Worm (Caenorhabditis elegans): ENCODE measurements around the gene sru-23.
"Not testable (repeated sequence)": the region's sequence is repeated elsewhere in the genome, so short reads cannot be mapped to it uniquely, and the experiment has no call there.

Gene sru-23

ce11 chrV:15972484-15972883 is at the start of gene sru-23:
TSS of gene sru-23 (minus strand) at chrV:15972584.
- no peak for TF ChIP-seq unc-62 (GFP tag; optimal IDR thresholded peaks at IDR 0.05)

- no peak for TF ChIP-seq unc-62 (GFP tag; optimal IDR thresholded peaks at IDR 0.05)
Measured at ce11 chrV:16020042-16020441, 47.7 kb upstream of the sru-23 start, which contains the start of gene srx-44. TSS of gene srx-44 (plus strand) at chrV:16020342.

ce11 chrV:16017671-16018070 is 45.3 kb upstream of the sru-23 start, which contains the start of gene srx-43:
TSS of gene srx-43 (plus strand) at chrV:16017971.
- no peak for TF ChIP-seq unc-62 (GFP tag; optimal IDR thresholded peaks at IDR 0.05)

DNA sequence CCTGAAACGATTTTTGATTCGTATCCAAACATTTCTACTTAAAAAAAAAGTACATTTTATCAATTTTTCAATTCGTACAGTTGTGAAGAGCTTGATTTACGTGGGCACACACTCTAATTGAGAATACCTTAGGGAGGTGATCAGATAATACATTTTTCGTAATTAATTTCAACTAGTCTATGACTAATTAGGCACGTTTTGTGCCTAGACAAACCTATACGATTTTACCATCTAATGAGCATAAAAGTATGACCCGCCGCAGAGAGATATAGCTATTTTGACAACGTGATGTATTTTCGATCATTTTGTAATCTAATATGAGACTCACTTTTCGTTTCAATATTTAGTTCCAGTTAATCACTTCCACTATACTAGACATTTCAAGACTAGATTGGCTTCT is 44.6 kb upstream of the sru-23 start:
- no peak for TF ChIP-seq unc-62 (GFP tag; optimal IDR thresholded peaks at IDR 0.05)

DNA sequence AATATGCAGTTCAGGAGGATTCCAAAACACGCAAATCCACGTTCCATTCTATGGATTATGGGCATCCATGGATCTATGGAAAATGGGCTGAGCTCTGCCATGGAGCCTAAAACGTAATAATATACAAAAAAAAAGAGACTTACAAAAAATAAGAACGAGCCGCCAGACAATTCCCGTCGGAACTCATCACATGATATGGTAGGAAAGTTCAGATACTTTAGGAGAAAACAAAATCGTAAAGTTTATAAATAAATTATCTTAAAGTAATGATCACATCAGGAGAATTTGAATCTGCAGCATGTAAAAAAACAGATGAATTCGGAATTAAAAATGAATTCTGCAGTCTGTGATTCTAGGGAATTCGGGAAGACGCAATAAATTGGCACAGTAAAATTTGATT is 43.3 kb upstream of the sru-23 start, which contains the start of gene str-232:
TSS of gene str-232 (minus strand) at position 101 of the 400 bp plus-strand sequence.
- no peak for TF ChIP-seq unc-62 (GFP tag; optimal IDR thresholded peaks at IDR 0.05)

DNA sequence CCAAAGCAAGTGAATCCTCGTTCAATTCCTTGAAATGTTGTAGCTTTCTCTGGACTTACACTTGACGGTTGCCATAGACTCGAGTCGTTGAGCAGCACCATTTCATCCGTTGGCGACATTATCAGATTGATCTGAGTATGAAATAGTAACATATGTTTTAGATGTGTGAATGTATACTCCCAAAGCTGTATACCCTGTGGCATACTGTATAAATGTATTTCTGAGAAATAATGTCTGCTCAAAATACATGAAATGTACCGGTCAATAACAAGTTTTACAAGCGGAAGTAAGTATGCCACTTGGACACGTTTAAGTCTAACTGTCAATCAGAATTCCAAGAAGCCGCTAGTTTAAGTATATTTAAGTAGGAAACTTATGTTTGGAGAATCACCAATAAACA is 37.2 kb upstream of the sru-23 start, which contains the start of gene str-233:
TSS of gene str-233 (minus strand) at position 101 of the 400 bp plus-strand sequence.
- no peak for TF ChIP-seq unc-62 (GFP tag; optimal IDR thresholded peaks at IDR 0.05)

DNA sequence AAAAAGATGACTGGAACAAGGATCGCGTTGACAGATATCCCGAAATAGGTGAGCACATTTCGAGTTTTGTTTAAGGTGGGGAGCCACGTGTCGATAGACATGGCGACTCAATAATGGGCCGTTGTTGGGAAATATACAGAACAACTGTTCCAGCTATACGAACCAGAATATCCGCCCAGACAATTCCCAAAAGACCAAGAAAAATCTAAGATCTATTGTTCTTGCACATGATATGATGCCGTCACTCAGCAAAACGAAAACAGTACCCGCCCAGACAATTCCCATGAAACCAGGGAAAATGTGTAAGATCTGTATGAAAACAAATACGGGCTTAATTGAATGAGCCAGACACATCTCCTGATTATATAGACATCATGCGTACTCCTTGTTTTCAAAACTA is 35.1 kb upstream of the sru-23 start, which contains the start of gene str-231:
TSS of gene str-231 (minus strand) at position 101 of the 400 bp plus-strand sequence.
- no peak for TF ChIP-seq unc-62 (GFP tag; optimal IDR thresholded peaks at IDR 0.05)

DNA sequence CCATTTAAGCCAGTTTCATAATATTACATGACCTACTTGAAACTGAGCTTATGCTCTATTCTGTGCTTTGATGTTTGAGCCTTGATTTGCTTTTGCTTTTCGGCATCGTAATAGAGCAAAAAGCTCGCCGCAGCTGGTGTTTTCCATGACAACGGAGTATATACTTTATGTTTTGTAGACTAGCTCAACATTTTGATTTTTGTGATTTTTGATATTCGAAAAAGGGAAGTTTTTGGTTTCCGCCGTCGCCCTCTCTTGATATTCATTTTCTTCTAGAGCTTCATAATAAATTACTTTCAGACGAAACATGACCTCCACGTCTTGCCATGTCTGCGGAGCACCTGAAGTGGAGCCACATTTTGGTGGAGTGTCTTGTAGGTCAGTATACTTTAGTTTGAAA is 29.9 kb upstream of the sru-23 start, which contains the start of gene nhr-63:
TSS of gene nhr-63 (plus strand) at position 301 of the 400 bp plus-strand sequence.
- no peak for TF ChIP-seq unc-62 (GFP tag; optimal IDR thresholded peaks at IDR 0.05)

DNA sequence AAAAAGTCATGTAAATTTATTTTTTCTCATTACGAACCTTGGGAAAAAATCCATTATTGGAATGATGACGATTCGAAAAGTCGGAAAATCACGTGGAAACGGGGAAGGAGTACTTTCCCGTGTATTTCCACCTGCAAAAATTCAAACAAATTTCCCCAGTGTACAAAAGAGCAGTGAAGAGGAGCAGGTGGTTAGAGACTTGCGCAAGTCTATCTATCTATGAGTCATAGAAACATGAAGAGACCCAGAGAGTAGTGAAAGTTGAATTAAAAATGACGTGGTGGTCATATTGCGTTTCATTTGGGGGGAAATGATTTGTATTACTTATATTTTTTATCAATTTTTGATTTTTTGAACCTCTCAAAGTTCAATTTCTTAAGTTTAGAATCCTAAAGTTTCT is 28.0 kb upstream of the sru-23 start, which contains the start of gene nhr-50:
TSS of gene nhr-50 (minus strand) at position 199 of the 400 bp plus-strand sequence.
- no peak for TF ChIP-seq unc-62 (GFP tag; optimal IDR thresholded peaks at IDR 0.05)

- TF ChIP-seq unc-62 (GFP tag; optimal IDR thresholded peaks at IDR 0.05) = no peak
Measured at ce11 chrV:15996655-15997186, 24.3 kb upstream of the sru-23 start, which contains the start of the genes C06C6.9 and C06C6.8. TSS of gene C06C6.9 (minus strand) at chrV:15996755. TSS of gene C06C6.8 (plus strand) at chrV:15997136.

DNA sequence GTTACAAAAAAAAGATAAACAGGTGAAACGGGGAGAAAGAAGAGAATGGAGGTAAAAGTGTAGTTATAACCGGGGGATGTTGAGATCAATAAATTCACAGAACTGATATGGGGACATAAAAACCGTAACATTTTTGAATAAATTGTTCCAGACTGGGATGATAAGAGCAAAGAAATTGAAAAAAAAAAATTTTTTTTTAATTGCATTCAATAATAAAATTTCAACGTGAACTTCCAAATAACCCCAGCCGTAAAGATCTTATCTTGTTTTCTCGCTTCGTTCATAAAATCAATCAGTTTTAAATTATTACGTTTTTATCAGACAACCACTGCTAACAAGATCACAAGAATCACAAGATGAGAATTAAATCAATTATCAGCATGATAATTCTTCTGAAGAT is 19.5 kb upstream of the sru-23 start, which contains the start of gene C06C6.7:
TSS of gene C06C6.7 (plus strand) at position 301 of the 400 bp plus-strand sequence.
- not testable (repeated sequence) for TF ChIP-seq unc-62 (GFP tag; optimal IDR thresholded peaks at IDR 0.05)

DNA sequence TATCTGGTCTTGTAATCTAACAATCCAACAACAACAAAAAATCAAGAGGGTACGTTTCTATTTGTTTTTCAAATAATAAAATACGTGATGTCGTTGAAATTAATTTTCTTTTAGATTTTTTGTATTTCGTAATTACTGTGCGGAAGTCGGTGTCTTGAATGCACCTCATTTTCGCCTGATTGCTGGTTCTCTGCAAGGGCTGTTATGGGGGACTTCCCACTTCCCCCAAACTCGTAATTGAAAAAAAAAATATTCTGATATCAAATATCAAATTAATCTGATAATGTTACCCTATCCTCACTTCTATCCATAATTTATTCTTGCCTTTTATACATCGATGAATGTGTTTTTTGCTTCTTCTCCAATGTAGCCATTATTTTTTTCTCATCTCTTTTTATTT is 15.7 kb upstream of the sru-23 start, which contains the start of gene F36G9.15:
TSS of gene F36G9.15 (minus strand) at position 101 of the 400 bp plus-strand sequence.
- no peak for TF ChIP-seq unc-62 (GFP tag; optimal IDR thresholded peaks at IDR 0.05)

ce11 chrV:15982733-15983344 is 10.5 kb upstream of the sru-23 start, which contains the start of the genes fbxa-99 and F36G9.13:
TSS of gene fbxa-99 (minus strand) at chrV:15982854.
TSS of gene F36G9.13 (plus strand) at chrV:15983294.
- TF ChIP-seq unc-62 (GFP tag; optimal IDR thresholded peaks at IDR 0.05) = no peak

DNA sequence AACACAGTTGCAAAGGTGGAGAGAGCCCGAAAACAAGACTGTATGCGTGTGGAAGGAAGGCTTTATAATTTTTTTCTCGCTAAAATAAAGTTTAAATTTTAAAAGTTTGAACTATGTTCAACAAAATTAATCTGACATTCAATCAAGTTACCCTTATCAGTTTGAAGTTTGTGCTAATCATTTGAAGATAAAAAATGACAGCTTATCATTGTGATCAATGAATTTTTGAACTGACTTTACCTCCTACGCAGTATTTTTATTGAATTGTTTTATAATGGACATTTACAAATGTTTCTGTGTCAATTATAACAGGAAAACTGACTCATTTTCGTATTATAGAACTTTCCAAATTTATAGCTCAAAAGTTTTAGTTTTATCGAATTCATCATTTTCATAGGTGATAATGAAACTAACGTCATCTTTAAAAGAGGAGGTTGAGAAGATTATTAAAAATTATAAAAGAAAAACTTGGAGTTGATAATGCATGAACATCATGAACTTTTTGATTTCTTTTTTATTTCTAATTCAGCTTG is 5.9 kb upstream of the sru-23 start, which contains the start of gene oac-20:
TSS of gene oac-20 (plus strand) at position 483 of the 533 bp plus-strand sequence.
- no peak for TF ChIP-seq unc-62 (GFP tag; optimal IDR thresholded peaks at IDR 0.05)

- TF ChIP-seq unc-62 (GFP tag; optimal IDR thresholded peaks at IDR 0.05) = no peak
Measured at ce11 chrV:15975845-15976244, 3.5 kb upstream of the sru-23 start, which contains the start of gene clec-232. TSS of gene clec-232 (plus strand) at chrV:15976145.

ce11 chrV:15974836-15975235 is 2.5 kb upstream of the sru-23 start, which contains the start of gene sru-22:
TSS of gene sru-22 (minus strand) at chrV:15974936.
- no peak for TF ChIP-seq unc-62 (GFP tag; optimal IDR thresholded peaks at IDR 0.05)

Measured in whole organism, dauer.